Fruit fly (Drosophila melanogaster): Measurements from ENCODE around the gene Sry-delta.

Gene Sry-delta

DNA sequence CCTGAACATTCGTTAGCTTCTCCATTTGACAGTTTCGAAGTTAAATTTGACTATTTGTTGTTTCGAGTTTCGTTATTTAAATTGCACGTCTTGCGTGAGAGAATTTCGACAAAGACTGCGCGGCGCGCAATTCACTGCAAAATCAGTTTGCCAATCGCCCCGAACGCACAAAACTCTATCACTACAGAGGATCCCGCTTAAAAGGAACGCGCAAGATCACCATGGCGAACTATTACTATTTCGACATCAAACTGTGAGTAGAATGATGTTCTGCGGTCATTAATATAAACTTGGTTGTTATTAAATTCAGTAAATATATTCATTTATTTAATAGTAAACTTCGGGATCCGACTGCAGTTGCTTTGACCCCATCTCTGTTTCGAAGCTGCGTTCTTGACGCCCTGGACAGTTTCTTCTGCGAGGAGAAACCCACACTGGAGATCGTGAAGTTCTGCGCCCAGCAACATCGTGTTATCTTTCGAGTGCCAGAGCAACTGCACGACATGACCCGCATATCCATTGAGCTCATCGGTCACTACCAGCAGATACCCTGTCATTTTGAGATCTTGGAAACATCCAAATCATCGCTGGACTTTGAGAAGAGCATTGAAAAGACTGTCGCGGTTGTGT lies 12.9 kb downstream of the Sry-delta start, which contains the start of the genes Rpp14b and spn-A (continued):
- TF ChIP-seq Ada2b (GFP tag; IDR thresholded peaks at IDR 0.05) = no peak
- TF ChIP-seq YL-1 (GFP tag; optimal IDR thresholded peaks at IDR 0.05) = peak; percentile 43
- peak; percentile 28 for TF ChIP-seq CG12659 (GFP tag; optimal IDR thresholded peaks at IDR 0.05)
- TF ChIP-seq CG14014 (GFP tag; IDR thresholded peaks at IDR 0.05) = no peak
- TF ChIP-seq CG2712 (tag; optimal IDR thresholded peaks at IDR 0.05) = no peak
- no peak for TF ChIP-seq CG30431 (GFP tag; optimal IDR thresholded peaks at IDR 0.05)
- peak; percentile 28; the same call in 1 of the 2 replicates for TF ChIP-seq CG32532 (GFP tag; IDR thresholded peaks at IDR 0.05)
- TF ChIP-seq CG15479 (GFP tag; optimal IDR thresholded peaks at IDR 0.05) = peak; percentile 81
- peak; percentile 56 for TF ChIP-seq E2f2 (GFP tag; IDR thresholded peaks at IDR 0.05)
- peak; percentile 40 for TF ChIP-seq Ptx1 (GFP tag; IDR thresholded peaks at IDR 0.05)
- TF ChIP-seq slbo (GFP tag; IDR thresholded peaks at IDR 0.05) = peak; percentile 79
- TF ChIP-seq BEAF-32 (GFP tag; optimal IDR thresholded peaks at IDR 0.05) = peak; percentile 33
- peak; percentile 47 for TF ChIP-seq yki (optimal IDR thresholded peaks at IDR 0.05)
- no peak for TF ChIP-seq CG10431 (GFP tag; optimal IDR thresholded peaks at IDR 0.05)
- TF ChIP-seq Pdp1 (GFP tag; optimal IDR thresholded peaks at IDR 0.05) = peak in 1 of 2 experiments; percentile 5
- TF ChIP-seq CG10147 (GFP tag; optimal IDR thresholded peaks at IDR 0.05) = no peak
- TF ChIP-seq CG4360 (GFP tag; IDR thresholded peaks at IDR 0.05) = no peak
- no peak for TF ChIP-seq CG2889 (GFP tag; IDR thresholded peaks at IDR 0.05)
- no peak for TF ChIP-seq ab (GFP tag; optimal IDR thresholded peaks at IDR 0.05)
- TF ChIP-seq hb (GFP tag; IDR thresholded peaks at IDR 0.05; ENCODE audit: partially characterized antibody) = no peak
- TF ChIP-seq fd3F (GFP tag; optimal IDR thresholded peaks at IDR 0.05) = no peak
- no peak for TF ChIP-seq CG12942 (GFP tag; optimal IDR thresholded peaks at IDR 0.05)
- peak; percentile 13 for TF ChIP-seq Mad (GFP tag; optimal IDR thresholded peaks at IDR 0.05)
- peak; percentile 3 for TF ChIP-seq CG17385 (GFP tag; optimal IDR thresholded peaks at IDR 0.05)
- 0 out of 3 replicates have a peak, but pooled peaks have one; percentile 7 for TF ChIP-seq Doc3 (GFP tag; IDR thresholded peaks at IDR 0.05; ENCODE audit: partially characterized antibody)
- peak; percentile 43 for TF ChIP-seq CG12769 (tag; optimal IDR thresholded peaks at IDR 0.05)
- peak; percentile 84 for TF ChIP-seq MBD-R2 (GFP tag; IDR thresholded peaks at IDR 0.05)
- peak; percentile 11 for TF ChIP-seq ind (GFP tag; optimal IDR thresholded peaks at IDR 0.05)
- TF ChIP-seq Bgb (GFP tag; IDR thresholded peaks at IDR 0.05; ENCODE audit: partially characterized antibody) = 0 out of 2 replicates have a peak, but pooled peaks have one; percentile 13
- 0 out of 2 replicates have a peak, but pooled peaks have one; percentile 26 for TF ChIP-seq al (GFP tag; IDR thresholded peaks at IDR 0.05)
- 0 out of 2 replicates have a peak, but pooled peaks have one; percentile 24 for TF ChIP-seq stc (GFP tag; IDR thresholded peaks at IDR 0.05)
- no peak for TF ChIP-seq Opbp (GFP tag; IDR thresholded peaks at IDR 0.05; ENCODE audit: partially characterized antibody)
- no peak for TF ChIP-seq Scr (GFP tag; IDR thresholded peaks at IDR 0.05; ENCODE audit: partially characterized antibody)
- no peak for TF ChIP-seq CG7839 (tag; optimal IDR thresholded peaks at IDR 0.05)
- peak; percentile 88 for TF ChIP-seq row (GFP tag; IDR thresholded peaks at IDR 0.05)
- TF ChIP-seq CG17328 (GFP tag; IDR thresholded peaks at IDR 0.05) = peak; percentile 33; the same call in 1 of the 2 replicates
- peak; percentile 20 for TF ChIP-seq unpg (GFP tag; optimal IDR thresholded peaks at IDR 0.05)
- no peak for TF ChIP-seq kni (GFP tag; optimal IDR thresholded peaks at IDR 0.05)
- peak; percentile 41; the same call in 1 of the 2 replicates for TF ChIP-seq CG14441 (GFP tag; IDR thresholded peaks at IDR 0.05)
- peak; percentile 41 for TF ChIP-seq Dp (GFP tag; optimal IDR thresholded peaks at IDR 0.05)
- no peak for TF ChIP-seq CG1647 (GFP tag; optimal IDR thresholded peaks at IDR 0.05)
- peak; percentile 8 for TF ChIP-seq CG8388 (GFP tag; optimal IDR thresholded peaks at IDR 0.05)
- peak; percentile 15 for TF ChIP-seq CG15696 (tag; optimal IDR thresholded peaks at IDR 0.05)
- TF ChIP-seq CG5953 (GFP tag; IDR thresholded peaks at IDR 0.05) = 0 out of 2 replicates have a peak, but pooled peaks have one; percentile 4
- peak; percentile 34; the same call in 1 of the 3 replicates for TF ChIP-seq otp (GFP tag; IDR thresholded peaks at IDR 0.05)
- no peak for TF ChIP-seq sens-2 (GFP tag; IDR thresholded peaks at IDR 0.05)
- no peak for TF ChIP-seq CG8765 (GFP tag; IDR thresholded peaks at IDR 0.05)
- TF ChIP-seq Rfx (GFP tag; IDR thresholded peaks at IDR 0.05) = peak; percentile 63
- TF ChIP-seq E2f1 (GFP tag; IDR thresholded peaks at IDR 0.05) = peak; percentile 32; the same call in 1 of the 2 replicates
